Fruit fly (Drosophila melanogaster) whole organism, wandering third instar larva: Measurements from ENCODE around the gene gammaTub37C.

ENCODE experiments used
- CG9705 ChIP-seq: fragments of 200-800 bp; sonication (Bioruptor generic); optimal IDR thresholded peaks from 2 replicates; lab custom pipeline; 2018; ENCODE audit warnings: missing biosample characterization, mild to moderate bottlenecking, missing genetic modification characterization
- Hnf4 ChIP-seq: fragments of 200-800 bp; sonication (Bioruptor generic); optimal IDR thresholded peaks from 2 replicates; lab custom pipeline; 2016; ENCODE audit warnings: missing biosample characterization, mild to moderate bottlenecking, missing genetic modification characterization
- Hr78 ChIP-seq: fragments of >200 bp; optimal IDR thresholded peaks from 2 replicates; lab custom pipeline; 2017; ENCODE audit warnings: missing biosample characterization, missing genetic modification characterization
- Hr83 ChIP-seq: fragments of 200-300 bp; sonication (Bioruptor generic); optimal IDR thresholded peaks from 2 replicates; lab custom pipeline; 2016; ENCODE audit warnings: missing biosample characterization, mild to moderate bottlenecking, missing genetic modification characterization, moderate library complexity; ENCODE audit not compliant: poor library complexity, severe bottlenecking
- Jra ChIP-seq: sonication (Bioruptor generic); optimal IDR thresholded peaks from 2 replicates; lab custom pipeline; 2016; ENCODE audit warnings: missing biosample characterization, missing genetic modification characterization
- Mio ChIP-seq: sonication (Bioruptor generic); optimal IDR thresholded peaks from 2 replicates; lab custom pipeline; 2016; ENCODE audit warnings: missing biosample characterization, missing genetic modification characterization
- OdsH ChIP-seq: fragments of 200-800 bp; sonication (Bioruptor generic); optimal IDR thresholded peaks from 2 replicates; lab custom pipeline; 2016; ENCODE audit warnings: missing biosample characterization, mild to moderate bottlenecking, missing genetic modification characterization
- Vsx2 ChIP-seq: fragments of 200-300, 225-300 bp; sonication (Bioruptor generic); optimal IDR thresholded peaks from 2 replicates; lab custom pipeline; 2018; ENCODE audit warnings: missing biosample characterization, missing genetic modification characterization; ENCODE audit not compliant: partially characterized antibody
- br ChIP-seq: fragments of 200-800 bp; sonication (Bioruptor generic); optimal IDR thresholded peaks from 2 replicates; lab custom pipeline; 2016; ENCODE audit warnings: missing biosample characterization, missing genetic modification characterization
- fru ChIP-seq: fragments of 200-800 bp; sonication (Bioruptor generic); optimal IDR thresholded peaks from 3 replicates; lab custom pipeline; 2016; ENCODE audit warnings: missing biosample characterization, mild to moderate bottlenecking, missing genetic modification characterization
- h ChIP-seq: fragments of 200-800 bp; sonication (Bioruptor generic); optimal IDR thresholded peaks from 3 replicates; lab custom pipeline; 2016; ENCODE audit warnings: missing biosample characterization, mild to moderate bottlenecking, missing genetic modification characterization
- lola ChIP-seq: fragments of >200 bp; optimal IDR thresholded peaks from 2 replicates; lab custom pipeline; 2017; ENCODE audit warnings: missing biosample characterization, missing genetic modification characterization
- sv ChIP-seq: fragments of 200-800 bp; sonication (Bioruptor generic); optimal IDR thresholded peaks from 3 replicates; lab custom pipeline; 2016; ENCODE audit warnings: missing biosample characterization, missing genetic modification characterization
- usp ChIP-seq: fragments of >200 bp; optimal IDR thresholded peaks from 2 replicates; lab custom pipeline; 2017; ENCODE audit warnings: missing biosample characterization, missing genetic modification characterization

- TF ChIP-seq fru (GFP tag; lab: Kevin White, UChicago) (no peak), Hr78 (GFP tag; lab: Kevin White, UChicago) (no peak), br (GFP tag; lab: Kevin White, UChicago) (no peak), Vsx2 (GFP tag; lab: Kevin White, UChicago) (no peak), h (no peak), Mio (GFP tag; lab: Kevin White, UChicago) (no peak), sv (GFP tag; lab: Kevin White, UChicago) (no peak), lola (GFP tag; lab: Kevin White, UChicago) (no peak), Jra (GFP tag; lab: Kevin White, UChicago) (no peak), usp (GFP tag; lab: Kevin White, UChicago) (no peak), OdsH (GFP tag; lab: Kevin White, UChicago) (no peak), CG9705 (GFP tag; lab: Kevin White, UChicago) (no peak), Hr83 (no peak), Hnf4 (no peak)
These were observed 33.9 kb upstream of the gammaTub37C start for dm6 chr2L:19219473-19219872.
